Worm (Caenorhabditis elegans) whole organism, L2 larva: ENCODE measurements around the gene nhr-206.
"Not testable (repeated sequence)": the region's sequence is repeated elsewhere in the genome, so short reads cannot be mapped to it uniquely, and the experiment has no call there.

Source experiments
- ama-1 ChIP-seq: fragments of 150-350 bp; optimal IDR thresholded peaks from 2 replicates; lab custom pipeline; 2018; ENCODE audit warnings: inconsistent platforms
- blmp-1 ChIP-seq: sonication (generic microtip); optimal IDR thresholded peaks from 2 replicates; lab custom pipeline; 2017; ENCODE audit warnings: missing genetic modification characterization, mild to moderate bottlenecking, missing compliant biosample characterization, antibody characterized with exemption, moderate library complexity; ENCODE audit not compliant: insufficient read depth
- ceh-82 ChIP-seq: fragments of 150-350 bp; optimal IDR thresholded peaks from 2 replicates; lab custom pipeline; 2014; ENCODE audit warnings: missing biosample characterization, missing genetic modification characterization
- egl-27 ChIP-seq: sonication (generic microtip); optimal IDR thresholded peaks from 3 replicates; lab custom pipeline; 2017; ENCODE audit warnings: missing biosample characterization, missing genetic modification reagents, missing genetic modification characterization
- elt-3 ChIP-seq: sonication (generic microtip); optimal IDR thresholded peaks from 2 replicates; lab custom pipeline; 2017; ENCODE audit warnings: missing biosample characterization, missing genetic modification characterization
- mab-5 ChIP-seq: fragments of 150-350 bp; optimal IDR thresholded peaks from 2 replicates; lab custom pipeline; 2014; ENCODE audit warnings: missing biosample characterization, missing genetic modification characterization
- nhr-25 ChIP-seq: fragments of 150-350 bp; sonication (generic microtip); optimal IDR thresholded peaks from 3 replicates; lab custom pipeline; 2014; ENCODE audit warnings: missing biosample characterization, missing genetic modification characterization
- snpc-4 ChIP-seq: fragments of 150-350 bp; optimal IDR thresholded peaks from 2 replicates; lab custom pipeline; 2014; ENCODE audit warnings: missing biosample characterization, missing genetic modification characterization
- unc-55 ChIP-seq: fragments of 150-350 bp; sonication (generic microtip); optimal IDR thresholded peaks from 3 replicates; lab custom pipeline; 2014; ENCODE audit warnings: missing biosample characterization, missing genetic modification reagents, missing genetic modification characterization
- unc-62 ChIP-seq: fragments of 150-350 bp; optimal IDR thresholded peaks from 2 replicates; lab custom pipeline; 2014; ENCODE audit warnings: missing biosample characterization, missing genetic modification reagents, missing genetic modification characterization

- not testable (repeated sequence) for TF ChIP-seq blmp-1 (tag; lab: Kevin White, UChicago); ama-1; nhr-25 (tag; lab: Kevin White, UChicago); snpc-4; ceh-82; elt-3 (tag; lab: Kevin White, UChicago); unc-55 (GFP tag; lab: Kevin White, UChicago); egl-27; mab-5 (tag; lab: Kevin White, UChicago); unc-62 (GFP tag; lab: Kevin White, UChicago)
These were observed 38.9 kb downstream of the nhr-206 start, which contains the start of gene C27A7.6 for ce11 chrV:12130688-12131087.
